Fruit fly (Drosophila melanogaster): ENCODE results near the gene Gp93.

Gp93 gene

DNA sequence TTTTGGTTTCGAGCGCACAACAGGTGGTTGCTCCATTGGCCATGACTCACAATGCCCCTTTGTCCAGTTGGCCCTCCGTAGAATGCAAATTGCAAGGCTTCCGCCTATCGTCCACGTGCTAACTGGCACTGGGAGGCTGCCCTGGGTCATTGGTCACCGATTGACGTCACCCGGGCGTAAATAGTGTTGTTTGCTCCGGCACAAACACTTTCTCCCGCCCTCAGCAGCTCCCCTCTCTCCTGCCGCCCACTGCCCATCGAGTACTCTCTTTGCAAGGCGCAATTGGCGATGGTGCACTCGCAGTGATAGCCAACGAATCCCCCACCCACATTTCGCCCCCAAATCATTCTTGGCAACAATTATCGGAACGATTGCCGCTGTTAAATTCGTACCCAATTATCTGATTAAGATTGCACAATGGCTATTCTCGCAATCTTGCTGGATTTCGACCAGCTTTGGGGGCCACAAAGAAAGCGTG lies 21.7 kb upstream of the Gp93 start:
- TF ChIP-seq EcR (GFP tag; optimal IDR thresholded peaks at IDR 0.05): peak; percentile 62
- no peak for TF ChIP-seq CG9948 (tag; optimal IDR thresholded peaks at IDR 0.05)
- TF ChIP-seq CG10348 (GFP tag; IDR thresholded peaks at IDR 0.05): no peak

DNA sequence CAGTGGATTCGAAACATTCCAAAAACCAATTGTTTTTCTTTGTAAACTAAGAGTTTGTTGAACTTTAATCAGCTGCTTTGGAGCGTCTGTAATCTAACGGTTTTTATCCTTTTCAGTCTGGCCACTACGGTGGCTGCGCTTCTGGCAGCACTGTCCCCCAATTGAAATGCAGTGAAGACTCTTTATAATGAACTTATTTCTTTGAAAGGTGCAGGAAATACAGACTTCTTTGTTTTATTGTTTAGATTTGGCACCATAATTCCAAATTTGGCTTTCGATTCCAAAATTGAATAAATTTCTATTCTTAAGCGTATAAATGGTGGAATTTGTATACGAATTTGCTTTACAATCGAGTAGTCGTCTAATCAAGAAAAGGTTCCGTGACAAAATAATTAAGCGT lies 20.4 kb upstream of the Gp93 start, which contains the start of gene nenya:
nenya (minus strand) TSS at position 35 of the 400 bp plus-strand sequence.
- TF ChIP-seq CG8301 (tag; optimal IDR thresholded peaks at IDR 0.05) (no peak), gl (tag; optimal IDR thresholded peaks at IDR 0.05) (no peak), EcR (GFP tag; optimal IDR thresholded peaks at IDR 0.05) (peak; percentile 60)

DNA sequence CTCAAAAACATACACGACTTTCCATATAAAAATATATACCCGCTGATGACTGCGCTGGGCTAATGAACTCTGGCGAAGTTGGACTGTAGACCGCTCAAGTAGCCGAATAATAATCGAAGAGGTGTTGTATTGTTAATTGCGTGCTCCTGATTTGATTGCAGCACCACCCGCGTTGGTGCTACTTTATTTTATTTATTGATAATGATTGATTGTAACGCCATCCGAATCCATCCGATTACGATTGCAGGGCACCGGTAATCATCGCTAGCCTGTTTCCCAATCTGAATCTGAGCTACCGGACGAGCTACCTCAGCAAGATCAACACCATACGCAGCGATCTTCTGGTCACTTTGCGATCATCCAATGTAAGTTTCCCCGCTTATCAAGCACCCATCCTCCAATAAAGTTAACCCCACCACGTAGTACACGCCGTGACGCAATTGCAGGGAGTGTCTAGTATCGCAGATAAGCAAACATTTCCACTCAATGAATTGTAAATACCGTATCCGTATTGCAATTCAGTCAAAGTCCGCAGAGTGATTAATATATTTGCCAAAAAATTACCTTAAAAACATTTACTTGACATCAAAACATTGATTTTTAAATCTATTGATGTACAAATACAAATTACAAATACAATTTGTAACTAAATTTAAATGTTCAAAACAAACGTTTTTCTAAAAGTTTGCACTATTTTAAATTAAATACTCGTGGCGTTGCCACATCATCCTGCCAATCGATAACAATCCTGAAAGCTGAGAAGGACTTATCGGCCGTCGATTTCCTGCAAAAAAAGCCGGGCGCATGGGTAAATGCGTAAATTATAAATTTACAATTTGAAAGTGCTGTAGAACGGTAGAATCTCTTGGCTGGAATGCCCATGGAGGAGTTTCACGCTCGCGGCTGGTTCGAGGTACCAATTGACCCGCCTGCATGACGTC lies 19.3 kb upstream of the Gp93 start:
- peak; percentile 58 for TF ChIP-seq EcR (GFP tag; optimal IDR thresholded peaks at IDR 0.05)
- no peak for TF ChIP-seq CG12605 (GFP tag; IDR thresholded peaks at IDR 0.05)
- peak; percentile 17 for TF ChIP-seq gl (tag; optimal IDR thresholded peaks at IDR 0.05)
- TF ChIP-seq CG17806 (tag; optimal IDR thresholded peaks at IDR 0.05): no peak
- TF ChIP-seq CG4496 (GFP tag; IDR thresholded peaks at IDR 0.05): 0 out of 3 replicates have a peak, but pooled peaks have one; percentile 18

DNA sequence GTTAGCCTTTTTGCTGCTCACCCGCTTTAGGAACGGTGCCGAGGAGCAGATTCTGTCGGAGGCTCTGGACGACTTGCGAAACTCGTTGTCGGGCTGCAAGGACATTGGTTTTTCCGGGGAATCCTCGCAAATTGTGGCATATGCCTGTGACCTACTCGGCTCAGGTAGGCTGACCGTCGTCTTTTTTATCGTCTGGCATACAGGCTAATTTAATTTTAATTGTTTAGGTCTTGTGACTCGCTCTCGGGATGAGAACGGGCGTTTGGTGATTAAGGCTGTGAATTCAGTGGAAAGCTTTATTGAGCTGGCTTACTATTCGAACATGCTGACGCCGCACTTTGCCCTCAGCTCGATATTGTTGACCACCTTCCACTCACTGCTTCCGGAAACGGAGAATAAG lies 17.1 kb upstream of the Gp93 start:
- TF ChIP-seq CG4496 (GFP tag; IDR thresholded peaks at IDR 0.05) (no peak), Pif1A (GFP tag; optimal IDR thresholded peaks at IDR 0.05) (no peak), CG17806 (tag; optimal IDR thresholded peaks at IDR 0.05) (no peak), Ets98B (GFP tag; IDR thresholded peaks at IDR 0.05) (no peak), CG34367 (tag; optimal IDR thresholded peaks at IDR 0.05) (no peak), CG15710 (tag; optimal IDR thresholded peaks at IDR 0.05) (no peak), CG12605 (GFP tag; IDR thresholded peaks at IDR 0.05) (no peak), D1 (tag; optimal IDR thresholded peaks at IDR 0.05) (no peak), gl (tag; optimal IDR thresholded peaks at IDR 0.05) (no peak), CG9948 (tag; optimal IDR thresholded peaks at IDR 0.05) (no peak), CG13204 (GFP tag; optimal IDR thresholded peaks at IDR 0.05) (no peak)

DNA sequence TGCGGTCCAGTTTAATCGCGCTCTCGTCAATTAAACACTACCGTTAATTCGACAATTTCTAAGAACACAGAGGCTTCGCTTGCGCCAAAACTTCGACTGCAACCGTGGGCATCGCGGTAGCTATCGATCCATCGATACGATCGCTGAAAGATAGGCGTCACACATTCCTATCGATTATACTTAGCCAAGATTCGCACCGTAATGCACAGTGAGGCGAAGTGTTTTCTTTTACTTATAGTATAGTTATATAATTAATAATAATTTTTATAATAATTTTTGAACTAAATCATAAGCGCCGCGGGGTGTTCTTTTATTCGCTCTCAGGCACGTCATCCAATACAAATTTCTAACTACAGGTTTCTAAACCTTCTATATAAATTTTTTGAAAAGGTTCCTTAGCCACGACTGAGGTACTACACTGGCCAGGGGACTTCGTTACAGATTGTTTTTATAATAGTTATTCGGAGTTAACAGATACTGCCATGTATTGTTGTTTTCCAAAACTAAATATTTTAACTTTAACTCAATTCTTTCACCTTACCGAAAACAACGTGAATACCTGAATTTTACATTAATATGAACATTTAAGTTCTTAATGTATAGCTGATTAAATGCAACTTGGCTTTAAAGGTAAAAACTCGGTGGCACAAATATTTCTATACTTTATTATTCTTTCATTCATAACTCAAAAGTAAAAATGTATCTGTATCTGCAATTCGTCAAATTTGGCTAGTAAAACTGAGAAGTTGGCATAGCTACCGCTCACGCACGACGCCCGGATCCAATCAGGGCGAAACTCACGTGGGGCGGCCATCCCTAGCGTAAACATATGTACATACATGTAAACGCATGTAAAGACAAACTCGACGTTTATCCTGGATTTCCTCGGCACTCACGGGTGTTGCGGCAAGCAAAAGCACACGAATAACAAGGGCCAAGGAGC lies 10.5 kb upstream of the Gp93 start, which contains the start of the genes NSD and BOD1:
NSD (minus strand) TSS at position 102 of the 943 bp plus-strand sequence.
BOD1 (plus strand) TSS at position 494 of the 943 bp plus-strand sequence.
- TF ChIP-seq Ets98B (GFP tag; IDR thresholded peaks at IDR 0.05): peak; percentile 54
- TF ChIP-seq Pif1A (GFP tag; optimal IDR thresholded peaks at IDR 0.05): no peak
- TF ChIP-seq CG32121 (GFP tag; IDR thresholded peaks at IDR 0.05): no peak
- peak; percentile 44 for TF ChIP-seq CG17806 (tag; optimal IDR thresholded peaks at IDR 0.05)
- peak; percentile 14 for TF ChIP-seq CG15710 (tag; optimal IDR thresholded peaks at IDR 0.05)
- TF ChIP-seq CG9948 (tag; optimal IDR thresholded peaks at IDR 0.05): peak; percentile 4
- no peak for TF ChIP-seq CG14655 (GFP tag; optimal IDR thresholded peaks at IDR 0.05)
- no peak for TF ChIP-seq CG10348 (GFP tag; IDR thresholded peaks at IDR 0.05)
- no peak for TF ChIP-seq CG8159 (tag; optimal IDR thresholded peaks at IDR 0.05)
- no peak for TF ChIP-seq EcR (GFP tag; optimal IDR thresholded peaks at IDR 0.05)
- peak; percentile 16 for TF ChIP-seq Snoo (tag; optimal IDR thresholded peaks at IDR 0.05)
- no peak for TF ChIP-seq CG12605 (GFP tag; IDR thresholded peaks at IDR 0.05)
- TF ChIP-seq D1 (tag; optimal IDR thresholded peaks at IDR 0.05): no peak
- TF ChIP-seq CG4496 (GFP tag; IDR thresholded peaks at IDR 0.05): peak; percentile 46; the same call in 2 of the 3 replicates
- TF ChIP-seq Pif1B (GFP tag; optimal IDR thresholded peaks at IDR 0.05): no peak
- no peak for TF ChIP-seq CG34367 (tag; optimal IDR thresholded peaks at IDR 0.05)
- no peak for TF ChIP-seq CG8301 (tag; optimal IDR thresholded peaks at IDR 0.05)
- TF ChIP-seq rn (GFP tag; IDR thresholded peaks at IDR 0.05): no peak
- TF ChIP-seq gl (tag; optimal IDR thresholded peaks at IDR 0.05): no peak
- no peak for TF ChIP-seq CG13204 (GFP tag; optimal IDR thresholded peaks at IDR 0.05)
- TF ChIP-seq fd96Ca (GFP tag; IDR thresholded peaks at IDR 0.05): peak; percentile 65; the same call in 2 of the 3 replicates

DNA sequence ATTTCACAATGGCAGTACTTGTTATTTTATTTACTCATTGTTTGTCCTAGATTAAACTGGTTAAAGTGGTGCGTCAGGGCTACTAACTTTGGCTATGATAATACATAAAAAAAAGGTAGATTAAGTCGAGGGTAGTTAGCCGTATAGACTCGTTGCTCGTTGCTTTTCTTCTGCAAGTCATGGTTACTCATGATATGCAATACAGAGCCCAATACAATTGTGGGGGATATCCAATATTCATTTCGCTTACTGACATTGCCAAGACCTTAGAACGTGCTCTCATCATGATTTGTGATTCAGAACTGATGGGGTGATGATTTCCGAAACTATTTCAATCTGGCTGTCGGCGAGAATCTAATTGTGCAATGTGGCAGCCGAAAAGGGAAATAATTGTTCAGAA lies 3.1 kb upstream of the Gp93 start:
- TF ChIP-seq CG10348 (GFP tag; IDR thresholded peaks at IDR 0.05) (no peak), CG32121 (GFP tag; IDR thresholded peaks at IDR 0.05) (no peak), CG8159 (tag; optimal IDR thresholded peaks at IDR 0.05) (no peak), fd96Ca (GFP tag; IDR thresholded peaks at IDR 0.05) (no peak), CG17806 (tag; optimal IDR thresholded peaks at IDR 0.05) (no peak)

Measured in whole organism, pupa.